Fruit fly (Drosophila melanogaster): ENCODE measurements around the gene Lsp1gamma.
A peak's percentile ranks its signal among the peaks of the same experiment; 100 is the strongest.

Gene Lsp1gamma

dm6 chr3L:50834-51233 is 15.4 kb upstream of the Lsp1gamma start:
- peak; percentile 72 for TF ChIP-seq D (optimal IDR thresholded peaks at IDR 0.05)
- no peak for TF ChIP-seq D (GFP tag; optimal IDR thresholded peaks at IDR 0.05)
- TF ChIP-seq CG4730 (GFP tag; IDR thresholded peaks at IDR 0.05) = no peak

dm6 chr3L:54651-55050 is 11.6 kb upstream of the Lsp1gamma start, which contains the start of gene CG43149:
Gene CG43149 (minus strand): TSS chr3L:54751.
- TF ChIP-seq az2 (GFP tag; optimal IDR thresholded peaks at IDR 0.05) (no peak), tin (GFP tag; optimal IDR thresholded peaks at IDR 0.05) (no peak), cwo (GFP tag; optimal IDR thresholded peaks at IDR 0.05) (no peak), ara (GFP tag; IDR thresholded peaks at IDR 0.05) (no peak), CG11695 (GFP tag; IDR thresholded peaks at IDR 0.05) (no peak), CG31224 (GFP tag; IDR thresholded peaks at IDR 0.05) (no peak), CG7556 (GFP tag; optimal IDR thresholded peaks at IDR 0.05) (no peak)

- TF ChIP-seq CG32767 (GFP tag; IDR thresholded peaks at IDR 0.05) (no peak), CG10462 (GFP tag; optimal IDR thresholded peaks at IDR 0.05) (no peak), sens (GFP tag) (peak; percentile 71), lola (GFP tag; optimal IDR thresholded peaks at IDR 0.05) (no peak), Side (GFP tag; optimal IDR thresholded peaks at IDR 0.05) (no peak), CG10431 (GFP tag; optimal IDR thresholded peaks at IDR 0.05) (peak; percentile 20), chinmo (GFP tag; IDR thresholded peaks at IDR 0.05; ENCODE audit: partially characterized antibody) (0 out of 4 replicates have a peak, but pooled peaks have one; percentile 43), en (GFP tag; optimal IDR thresholded peaks at IDR 0.05) (no peak), twi (tag; optimal IDR thresholded peaks at IDR 0.05) (peak; percentile 86), CG4424 (GFP tag; optimal IDR thresholded peaks at IDR 0.05) (no peak), CG11723 (GFP tag; optimal IDR thresholded peaks at IDR 0.05) (no peak), CG11456 (GFP tag; IDR thresholded peaks at IDR 0.05) (no peak)
Measured at dm6 chr3L:56532-56931, 9.7 kb upstream of the Lsp1gamma start.

dm6 chr3L:57638-58037 is 8.6 kb upstream of the Lsp1gamma start:
- TF ChIP-seq ci (GFP tag; IDR thresholded peaks at IDR 0.05) = no peak
- no peak for TF ChIP-seq sr (GFP tag; IDR thresholded peaks at IDR 0.05)
- no peak for TF ChIP-seq seq (GFP tag; IDR thresholded peaks at IDR 0.05)
- TF ChIP-seq disco-r (GFP tag; optimal IDR thresholded peaks at IDR 0.05) = no peak
- TF ChIP-seq CG4730 (GFP tag; IDR thresholded peaks at IDR 0.05) = no peak
- no peak for TF ChIP-seq CG1233 (GFP tag; optimal IDR thresholded peaks at IDR 0.05)
- TF ChIP-seq CG16863 (GFP tag; optimal IDR thresholded peaks at IDR 0.05) = no peak
- TF ChIP-seq toy (GFP tag; IDR thresholded peaks at IDR 0.05) = no peak
- peak; percentile 51 for TF ChIP-seq cwo (GFP tag; optimal IDR thresholded peaks at IDR 0.05)
- no peak for TF ChIP-seq sima (GFP tag; optimal IDR thresholded peaks at IDR 0.05)
- no peak for TF ChIP-seq ac (GFP tag; optimal IDR thresholded peaks at IDR 0.05)
- no peak for TF ChIP-seq phol (tag; optimal IDR thresholded peaks at IDR 0.05)
- TF ChIP-seq ttk (GFP tag; IDR thresholded peaks at IDR 0.05) = no peak
- peak in 1 of 2 experiments; percentile 32 for TF ChIP-seq eve (GFP tag; optimal IDR thresholded peaks at IDR 0.05)
- TF ChIP-seq Myb (GFP tag; optimal IDR thresholded peaks at IDR 0.05) = no peak
- no peak for TF ChIP-seq CG17186 (GFP tag; optimal IDR thresholded peaks at IDR 0.05)
- no peak for TF ChIP-seq CG43689 (GFP tag; IDR thresholded peaks at IDR 0.05)
- TF ChIP-seq mld (GFP tag; IDR thresholded peaks at IDR 0.05; ENCODE audit: partially characterized antibody) = peak; percentile 30; the same call in 1 of the 3 replicates
- TF ChIP-seq CG3065 (GFP tag; optimal IDR thresholded peaks at IDR 0.05) = no peak
- TF ChIP-seq oc (tag; optimal IDR thresholded peaks at IDR 0.05) = no peak
- no peak for TF ChIP-seq HLHmδ (GFP tag; optimal IDR thresholded peaks at IDR 0.05)
- no peak for TF ChIP-seq CG18619 (GFP tag; optimal IDR thresholded peaks at IDR 0.05)
- TF ChIP-seq chinmo (GFP tag; IDR thresholded peaks at IDR 0.05; ENCODE audit: partially characterized antibody) = 0 out of 4 replicates have a peak, but pooled peaks have one; percentile 35
- TF ChIP-seq Fer1 (GFP tag; optimal IDR thresholded peaks at IDR 0.05) = no peak
- TF ChIP-seq dmrt11E (tag; optimal IDR thresholded peaks at IDR 0.05) = no peak
- TF ChIP-seq ems (GFP tag; optimal IDR thresholded peaks at IDR 0.05) = no peak
- TF ChIP-seq kah (GFP tag; optimal IDR thresholded peaks at IDR 0.05) = no peak
- peak; percentile 18 for TF ChIP-seq CG34376 (GFP tag; optimal IDR thresholded peaks at IDR 0.05)
- TF ChIP-seq grau (tag; optimal IDR thresholded peaks at IDR 0.05) = no peak

Measured in whole organism, embryonic.